Worm (Caenorhabditis elegans) whole organism, young adult: Measurements from ENCODE around the gene srv-7.

Experiments
- C06A6.2 ChIP-seq: fragments of 200-800 bp; sonication (Bioruptor generic); conservative IDR thresholded peaks from 2 replicates; pipeline ENCODE4 v1.3.6; 2022; ENCODE audit warnings: missing genetic modification characterization, missing compliant biosample characterization
- C17E4.6 ChIP-seq: fragments of 200-800 bp; sonication (Bioruptor generic); IDR thresholded peaks from 2 replicates; pipeline ENCODE4 v1.3.6; 2022; ENCODE audit warnings: missing genetic modification reagents, missing genetic modification characterization, missing compliant biosample characterization
- F39B2.1 ChIP-seq: fragments of 200-800 bp; sonication (Bioruptor generic); IDR thresholded peaks from 2 replicates; pipeline ENCODE4 v1.3.6; 2022; ENCODE audit warnings: missing genetic modification reagents, missing genetic modification characterization, missing compliant biosample characterization
- F52B5.7 ChIP-seq: sonication (generic microtip); optimal IDR thresholded peaks from 2 replicates; lab custom pipeline; 2016; ENCODE audit warnings: mild to moderate bottlenecking, missing genetic modification characterization, missing compliant biosample characterization
- K11D2.4 ChIP-seq: fragments of 200-800 bp; sonication (Bioruptor generic); IDR thresholded peaks from 2 replicates; pipeline ENCODE4 v1.3.6; 2022; ENCODE audit warnings: missing genetic modification reagents, missing genetic modification characterization, missing compliant biosample characterization
- T26A5.8 ChIP-seq: sonication (generic microtip); optimal IDR thresholded peaks from 2 replicates; lab custom pipeline; 2016; ENCODE audit warnings: missing genetic modification characterization, missing compliant biosample characterization
- ZK185.1 ChIP-seq: sonication (generic microtip); optimal IDR thresholded peaks from 2 replicates; lab custom pipeline; 2016; ENCODE audit warnings: mild to moderate bottlenecking, missing genetic modification characterization, missing compliant biosample characterization; ENCODE audit not compliant: poor library complexity, severe bottlenecking
- akir-1 ChIP-seq: fragments of 200-800 bp; sonication (Bioruptor generic); optimal IDR thresholded peaks from 2 replicates; lab custom pipeline; 2018; ENCODE audit warnings: mild to moderate bottlenecking, missing genetic modification characterization, moderate library complexity, missing compliant biosample characterization
- attf-3 ChIP-seq: fragments of 200-800 bp; sonication (Bioruptor generic); conservative IDR thresholded peaks from 2 replicates; pipeline ENCODE4 v1.3.6; 2022; ENCODE audit warnings: missing genetic modification reagents, missing genetic modification characterization, missing compliant biosample characterization
- attf-5 ChIP-seq: fragments of 200-800 bp; sonication (Bioruptor generic); optimal IDR thresholded peaks from 2 replicates; lab custom pipeline; 2018; ENCODE audit warnings: mild to moderate bottlenecking, missing genetic modification characterization, missing compliant biosample characterization
- cebp-1 ChIP-seq, 2 experiments: fragments of 200-800 bp in 1 of 2; sonication (Bioruptor generic) in 1 of 2; sonication (generic microtip) in 1 of 2; IDR thresholded peaks in 1 of 2; optimal IDR thresholded peaks in 1 of 2; 2 replicates each; pipeline versions ENCODE4 v1.3.6 to Lab custom; 2017 to 2022; ENCODE audit warnings: missing compliant biosample characterization in 2 of 2, missing genetic modification characterization in 2 of 2, mild to moderate bottlenecking in 1 of 2, missing genetic modification reagents in 1 of 2, moderate library complexity in 1 of 2
- ceh-27 ChIP-seq: fragments of 200-800 bp; sonication (Bioruptor generic); optimal IDR thresholded peaks from 2 replicates; lab custom pipeline; 2018; ENCODE audit warnings: mild to moderate bottlenecking, missing genetic modification characterization, moderate library complexity, missing compliant biosample characterization
- ceh-91 ChIP-seq: fragments of 200-800 bp; sonication (Bioruptor generic); IDR thresholded peaks from 2 replicates; pipeline ENCODE4 v1.3.6; 2022; ENCODE audit warnings: missing genetic modification reagents, missing genetic modification characterization, missing compliant biosample characterization
- dox-1 ChIP-seq: fragments of 200-800 bp; sonication (Bioruptor generic); IDR thresholded peaks from 2 replicates; pipeline ENCODE4 v1.3.6; 2022; ENCODE audit warnings: missing genetic modification reagents, missing genetic modification characterization, missing compliant biosample characterization
- him-1 ChIP-seq: sonication (generic microtip); optimal IDR thresholded peaks from 2 replicates; lab custom pipeline; 2016; ENCODE audit warnings: missing genotype, missing genetic modification reagents, missing genetic modification characterization, missing compliant biosample characterization
- hlh-12 ChIP-seq: sonication (generic microtip); optimal IDR thresholded peaks from 2 replicates; lab custom pipeline; 2016; ENCODE audit warnings: missing genetic modification characterization, missing compliant biosample characterization
- hmg-1.2 ChIP-seq: fragments of 200-800 bp; sonication (Bioruptor generic); IDR thresholded peaks from 2 replicates; pipeline ENCODE4 v1.3.6; 2022; ENCODE audit warnings: missing genetic modification reagents, missing genetic modification characterization, missing compliant biosample characterization
- hmg-20 ChIP-seq: fragments of 200-800 bp; sonication (Bioruptor generic); IDR thresholded peaks from 2 replicates; pipeline ENCODE4 v1.3.6; 2022; ENCODE audit warnings: missing genetic modification reagents, missing genetic modification characterization, missing compliant biosample characterization
- hsf-1 ChIP-seq: fragments of 200-800 bp; sonication (Bioruptor generic); IDR thresholded peaks from 2 replicates; pipeline ENCODE4 v1.3.6; 2022; ENCODE audit warnings: missing genetic modification reagents, missing genetic modification characterization, missing compliant biosample characterization
- let-607 ChIP-seq, 2 experiments: fragments of 200-800 bp in 1 of 2; sonication (Bioruptor generic) in 1 of 2; sonication (generic microtip) in 1 of 2; optimal IDR thresholded peaks; 2 replicates each; lab custom pipeline; 2016 to 2018; ENCODE audit warnings: mild to moderate bottlenecking in 2 of 2, missing compliant biosample characterization in 2 of 2, missing genetic modification characterization in 2 of 2, moderate library complexity in 2 of 2, missing genotype in 1 of 2
- lin-26 ChIP-seq: fragments of 200-800 bp; sonication (Bioruptor generic); IDR thresholded peaks from 2 replicates; pipeline ENCODE4 v1.3.6; 2022; ENCODE audit warnings: missing genetic modification reagents, missing genetic modification characterization, missing compliant biosample characterization
- lir-1 ChIP-seq: fragments of 200-800 bp; sonication (Bioruptor generic); conservative IDR thresholded peaks from 2 replicates; pipeline ENCODE4 v1.3.6; 2022; ENCODE audit warnings: missing genetic modification reagents, missing genetic modification characterization, missing compliant biosample characterization
- lsl-1 ChIP-seq: fragments of 200-800 bp; sonication (Bioruptor generic); optimal IDR thresholded peaks from 2 replicates; lab custom pipeline; 2018; ENCODE audit warnings: mild to moderate bottlenecking, missing genetic modification characterization, moderate library complexity, missing compliant biosample characterization
- madf-3 ChIP-seq: fragments of 200-800 bp; sonication (Bioruptor generic); IDR thresholded peaks from 2 replicates; pipeline ENCODE4 v1.3.6; 2022; ENCODE audit warnings: missing genetic modification reagents, missing genetic modification characterization, missing compliant biosample characterization
- mcd-1 ChIP-seq: fragments of 200-800 bp; sonication (Bioruptor generic); IDR thresholded peaks from 2 replicates; pipeline ENCODE4 v1.3.6; 2022; ENCODE audit warnings: missing genetic modification reagents, missing genetic modification characterization, missing compliant biosample characterization
- nfya-1 ChIP-seq: sonication (generic microtip); optimal IDR thresholded peaks from 2 replicates; lab custom pipeline; 2017; ENCODE audit warnings: antibody characterized with exemption, missing compliant biosample characterization, missing genetic modification characterization, borderline replicate concordance; ENCODE audit not compliant: insufficient read depth
- nhr-80 ChIP-seq: sonication (generic microtip); optimal IDR thresholded peaks from 2 replicates; lab custom pipeline; 2016; ENCODE audit warnings: missing genetic modification characterization, missing compliant biosample characterization
- pbrm-1 ChIP-seq: fragments of 200-800 bp; sonication (Bioruptor generic); IDR thresholded peaks from 2 replicates; pipeline ENCODE4 v1.3.6; 2022; ENCODE audit warnings: missing genetic modification reagents, missing genetic modification characterization, missing compliant biosample characterization
- rcor-1 ChIP-seq: fragments of 200-800 bp; sonication (Bioruptor generic); IDR thresholded peaks from 2 replicates; pipeline ENCODE4 v1.3.6; 2022; ENCODE audit warnings: missing genetic modification reagents, missing genetic modification characterization, missing compliant biosample characterization
- sea-2 ChIP-seq: fragments of 200-800 bp; sonication (Bioruptor generic); IDR thresholded peaks from 2 replicates; pipeline ENCODE4 v1.3.6; 2022; ENCODE audit warnings: missing genetic modification characterization, missing compliant biosample characterization
- somi-1 ChIP-seq: fragments of 200-800 bp; sonication (Bioruptor generic); optimal IDR thresholded peaks from 2 replicates; lab custom pipeline; 2018; ENCODE audit warnings: mild to moderate bottlenecking, missing genetic modification characterization, missing compliant biosample characterization
- tbp1 ChIP-seq: fragments of 200-800 bp; sonication (Bioruptor generic); optimal IDR thresholded peaks from 2 replicates; lab custom pipeline; 2018; ENCODE audit warnings: mild to moderate bottlenecking, missing genetic modification characterization, missing compliant biosample characterization
- tbx-9 ChIP-seq: sonication (generic microtip); optimal IDR thresholded peaks from 2 replicates; lab custom pipeline; 2016; ENCODE audit warnings: borderline replicate concordance, missing genetic modification characterization, inconsistent platforms, missing compliant biosample characterization
- unc-62 ChIP-seq: fragments of 150-350 bp; optimal IDR thresholded peaks from 2 replicates; lab custom pipeline; 2014; ENCODE audit warnings: missing biosample characterization, missing genetic modification reagents, missing genetic modification characterization
- zfh-2 ChIP-seq: fragments of 200-800 bp; sonication (Bioruptor generic); conservative IDR thresholded peaks from 2 replicates; pipeline ENCODE4 v1.3.6; 2022; ENCODE audit warnings: missing genetic modification reagents, missing genetic modification characterization, missing compliant biosample characterization
- ztf-22 ChIP-seq: fragments of 200-800 bp; sonication (Bioruptor generic); optimal IDR thresholded peaks from 2 replicates; lab custom pipeline; 2018; ENCODE audit warnings: mild to moderate bottlenecking, missing genetic modification characterization, moderate library complexity, missing compliant biosample characterization
- ztf-28 ChIP-seq: fragments of 200-800 bp; sonication (Bioruptor generic); IDR thresholded peaks from 2 replicates; pipeline ENCODE4 v1.3.6; 2022; ENCODE audit warnings: missing genetic modification reagents, missing genetic modification characterization, missing compliant biosample characterization

srv-7 gene

ce11 chrX:5696197-5696596 is 48.4 kb upstream of the srv-7 start (continued):
- TF ChIP-seq pbrm-1 (GFP tag; lab: Robert Waterston, UW) (0 out of 2 replicates have a peak, but pooled peaks have one; percentile 14), C17E4.6 (GFP tag; lab: Robert Waterston, UW) (no peak), lin-26 (peak; percentile 76), dox-1 (GFP tag; lab: Robert Waterston, UW) (peak; percentile 72), F39B2.1 (GFP tag; lab: Robert Waterston, UW) (no peak), hlh-12 (tag; lab: Kevin White, UChicago) (no peak), hmg-1.2 (GFP tag; lab: Robert Waterston, UW) (peak; percentile 22; the same call in 1 of the 2 replicates), T26A5.8 (tag; lab: Kevin White, UChicago) (no peak), tbx-9 (tag; lab: Kevin White, UChicago) (no peak), attf-5 (GFP tag; lab: Kevin White, UChicago) (peak; percentile 30), attf-3 (no peak), akir-1 (GFP tag; lab: Kevin White, UChicago) (no peak), zfh-2 (GFP tag; lab: Robert Waterston, UW) (peak; percentile 64), cebp-1 (GFP tag; IDR thresholded peaks at IDR 0.05; lab: Robert Waterston, UW) (0 out of 2 replicates have a peak, but pooled peaks have one; percentile 21), cebp-1 (tag; optimal IDR thresholded peaks at IDR 0.05; lab: Kevin White, UChicago) (no peak), K11D2.4 (GFP tag; lab: Robert Waterston, UW) (peak; percentile 49), let-607 (tag; optimal IDR thresholded peaks at IDR 0.05; lab: Kevin White, UChicago) (peak in 1 of 2 experiments; percentile 26), mcd-1 (GFP tag; lab: Robert Waterston, UW) (0 out of 2 replicates have a peak, but pooled peaks have one; percentile 32), nfya-1 (tag; lab: Kevin White, UChicago) (no peak), lir-1 (no peak), ztf-28 (no peak), tbp1 (peak; percentile 23), ztf-22 (GFP tag; lab: Kevin White, UChicago) (peak; percentile 43), somi-1 (GFP tag; lab: Kevin White, UChicago) (peak; percentile 34), hmg-20 (no peak)
- TF ChIP-seq, all 124 proteins: peak for 26

- TF ChIP-seq ZK185.1 (tag; lab: Kevin White, UChicago) (no peak), nhr-80 (tag; lab: Kevin White, UChicago) (peak; percentile 24), akir-1 (GFP tag; lab: Kevin White, UChicago) (no peak), unc-62 (GFP tag; lab: Kevin White, UChicago) (peak; percentile 54)
These were observed 47.6 kb upstream of the srv-7 start for ce11 chrX:5695416-5695815.

- no peak for TF ChIP-seq rcor-1 (GFP tag; lab: Robert Waterston, UW)
- TF ChIP-seq hmg-20: no peak
- no peak for TF ChIP-seq C06A6.2 (GFP tag; lab: Robert Waterston, UW)
- TF ChIP-seq lir-1: no peak
- TF ChIP-seq madf-3 (GFP tag; lab: Robert Waterston, UW): no peak
- no peak for TF ChIP-seq lsl-1 (GFP tag; lab: Kevin White, UChicago)
- no peak for TF ChIP-seq F52B5.7 (tag; lab: Kevin White, UChicago)
- TF ChIP-seq ceh-91 (GFP tag; lab: Robert Waterston, UW): no peak
- no peak for TF ChIP-seq sea-2 (GFP tag; lab: Robert Waterston, UW)
- no peak for TF ChIP-seq him-1 (tag; lab: Kevin White, UChicago)
- no peak for TF ChIP-seq ceh-27 (GFP tag; lab: Kevin White, UChicago)
- no peak for TF ChIP-seq hsf-1 (GFP tag; lab: Robert Waterston, UW)
- no peak for TF ChIP-seq mcd-1 (GFP tag; lab: Robert Waterston, UW)
- TF ChIP-seq, all 124 proteins: peak for 0
These were observed 44.3 kb upstream of the srv-7 start, which contains the start of gene W01C8.1 for ce11 chrX:5692099-5692498. Gene W01C8.1 (plus strand): TSS chrX:5692399.
